Fruit fly (Drosophila melanogaster): Measurements from ENCODE around the gene CG31524.

Gene CG31524

dm6 chr3R:30529570-30529969, 15.4 kb upstream of the CG31524 start:
- no peak for TF ChIP-seq CTCF (optimal IDR thresholded peaks at IDR 0.05)
- TF ChIP-seq CG8478 (optimal IDR thresholded peaks at IDR 0.05) = no peak

- TF ChIP-seq CTCF (optimal IDR thresholded peaks at IDR 0.05) = no peak
- no peak for TF ChIP-seq CG8478 (optimal IDR thresholded peaks at IDR 0.05)
Measured at dm6 chr3R:30528692-30529305, 14.6 kb upstream of the CG31524 start.

dm6 chr3R:30526799-30527465, 12.8 kb upstream of the CG31524 start, which contains the start of gene jdp:
TSS of gene jdp (minus strand) at chr3R:30527037.
- TF ChIP-seq CG8478 (optimal IDR thresholded peaks at IDR 0.05) (no peak), CTCF (optimal IDR thresholded peaks at IDR 0.05) (no peak)

DNA sequence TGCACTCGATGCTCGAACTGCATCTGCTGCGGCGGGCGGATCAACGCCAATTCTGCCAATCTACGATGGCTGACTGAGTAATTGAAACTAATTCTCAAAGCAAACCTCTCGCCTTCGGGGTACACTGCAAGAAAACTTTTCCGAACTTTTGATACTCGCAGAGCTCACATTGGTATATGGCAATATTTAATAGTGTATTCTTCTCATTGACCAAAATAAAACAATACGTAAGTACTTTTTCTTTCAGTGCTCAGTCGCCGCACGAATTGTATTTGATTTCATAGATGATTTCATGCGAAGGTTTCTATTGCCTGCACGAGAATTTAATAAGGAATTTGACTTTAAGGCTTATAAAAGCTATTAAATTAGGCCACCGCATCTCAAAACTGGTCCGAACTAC, 11.5 kb upstream of the CG31524 start:
- TF ChIP-seq CG8478 (optimal IDR thresholded peaks at IDR 0.05) = no peak
- no peak for TF ChIP-seq CTCF (optimal IDR thresholded peaks at IDR 0.05)

dm6 chr3R:30518274-30518873, 4.2 kb upstream of the CG31524 start:
- no peak for TF ChIP-seq CG8478 (optimal IDR thresholded peaks at IDR 0.05)
- no peak for TF ChIP-seq CTCF (optimal IDR thresholded peaks at IDR 0.05)

DNA sequence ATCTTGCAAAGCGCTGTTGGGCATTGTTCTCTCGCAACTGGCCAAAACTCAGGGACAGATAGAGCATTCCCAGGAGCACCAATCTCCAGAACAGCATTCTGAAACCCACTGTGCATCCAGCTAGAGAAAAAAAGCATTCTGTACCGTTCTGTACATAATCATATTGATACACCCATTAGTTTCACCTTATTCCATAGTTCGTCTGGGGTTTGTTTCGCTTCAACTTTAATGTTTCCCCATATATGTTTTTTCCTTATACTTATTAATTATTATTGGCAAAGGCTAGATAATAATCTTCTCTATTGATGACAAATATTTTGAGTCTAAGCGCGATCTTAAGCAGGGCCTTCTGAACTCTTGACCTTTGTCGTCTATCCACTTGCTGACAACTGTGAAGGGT, 2.0 kb downstream of the CG31524 start, which contains the start of gene PH4alphaNE2:
Gene PH4alphaNE2, minus strand, starts transcription at position 101 of the 400 bp plus-strand sequence.
- TF ChIP-seq CG8478 (optimal IDR thresholded peaks at IDR 0.05) = no peak
- TF ChIP-seq CTCF (optimal IDR thresholded peaks at IDR 0.05) = no peak

- TF ChIP-seq CTCF (optimal IDR thresholded peaks at IDR 0.05) (no peak), CG8478 (optimal IDR thresholded peaks at IDR 0.05) (no peak)
Measured at dm6 chr3R:30507723-30508122, 6.4 kb downstream of the CG31524 start, which contains the start of gene CG34041. TSS of gene CG34041 (plus strand) at chr3R:30508023.

dm6 chr3R:30505561-30506037, 8.6 kb downstream of the CG31524 start, which contains the start of the genes PH4alphaSG1 and CG15539:
TSS of gene PH4alphaSG1 (minus strand) at chr3R:30505661.
TSS of gene CG15539 (plus strand) at chr3R:30505987.
- no peak for TF ChIP-seq CG8478 (optimal IDR thresholded peaks at IDR 0.05)
- no peak for TF ChIP-seq CTCF (optimal IDR thresholded peaks at IDR 0.05)

dm6 chr3R:30503406-30503805, 10.7 kb downstream of the CG31524 start, which contains the start of gene CG31371:
TSS of gene CG31371 (minus strand) at chr3R:30503506.
- no peak for TF ChIP-seq CTCF (optimal IDR thresholded peaks at IDR 0.05)
- no peak for TF ChIP-seq CG8478 (optimal IDR thresholded peaks at IDR 0.05)

DNA sequence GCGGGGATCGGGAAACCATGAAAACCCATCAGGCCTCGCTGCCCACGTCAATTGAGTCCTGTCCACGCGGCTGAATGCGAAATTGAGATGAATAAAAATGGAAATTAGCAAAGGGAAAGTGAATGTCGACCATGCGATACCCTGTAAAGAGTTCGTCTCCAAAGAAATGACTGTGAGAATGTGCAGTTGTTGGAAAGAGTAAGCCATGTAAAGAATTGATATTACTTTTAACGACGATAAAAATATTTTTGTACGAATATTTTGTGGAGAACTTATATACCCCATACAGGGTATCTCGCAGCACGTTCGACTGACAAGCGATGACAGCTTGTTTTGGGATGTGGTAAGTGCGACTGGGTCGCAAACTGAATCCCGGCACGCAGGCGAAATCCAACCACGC, 13.0 kb downstream of the CG31524 start:
- TF ChIP-seq CTCF (optimal IDR thresholded peaks at IDR 0.05) = no peak
- no peak for TF ChIP-seq CG8478 (optimal IDR thresholded peaks at IDR 0.05)

DNA sequence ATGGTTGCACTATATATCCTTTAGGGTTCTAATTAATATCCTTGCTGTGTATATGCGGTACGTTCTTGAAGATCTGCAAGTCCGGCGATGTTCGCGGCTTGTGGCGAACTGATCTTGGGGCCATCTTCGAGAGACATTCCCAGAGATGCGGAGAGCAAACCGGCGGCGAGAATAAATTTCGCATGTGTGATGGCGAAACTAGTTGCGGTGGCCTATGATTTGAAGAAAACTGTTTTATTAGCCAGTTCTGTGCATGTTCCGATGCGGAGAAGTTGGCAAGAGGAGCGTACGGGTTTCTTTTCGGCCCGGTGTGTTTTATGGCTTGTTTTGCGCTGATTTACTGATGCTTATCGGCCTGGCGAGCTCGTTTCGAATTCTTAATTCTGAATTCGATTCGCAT, 13.9 kb downstream of the CG31524 start, which contains the start of gene PH4alphaNE1:
Gene PH4alphaNE1, minus strand, starts transcription at position 101 of the 400 bp plus-strand sequence.
- TF ChIP-seq CG8478 (optimal IDR thresholded peaks at IDR 0.05) (no peak), CTCF (optimal IDR thresholded peaks at IDR 0.05) (no peak)

dm6 chr3R:30496103-30496858, 17.9 kb downstream of the CG31524 start, which contains the start of gene PH4alphaMP:
TSS of gene PH4alphaMP (minus strand) at chr3R:30496153.
- TF ChIP-seq CG8478 (optimal IDR thresholded peaks at IDR 0.05) = no peak
- TF ChIP-seq CTCF (optimal IDR thresholded peaks at IDR 0.05) = no peak

- TF ChIP-seq CTCF (optimal IDR thresholded peaks at IDR 0.05) = no peak
- TF ChIP-seq CG8478 (optimal IDR thresholded peaks at IDR 0.05) = no peak
Measured at dm6 chr3R:30489797-30490196, 24.4 kb downstream of the CG31524 start, which contains the start of gene PH4alphaSG2. TSS of gene PH4alphaSG2 (plus strand) at chr3R:30490074.

dm6 chr3R:30488663-30489062, 25.5 kb downstream of the CG31524 start, which contains the start of gene Jon99Fi:
TSS of gene Jon99Fi (plus strand) at chr3R:30488963.
- TF ChIP-seq CG8478 (optimal IDR thresholded peaks at IDR 0.05) (no peak), CTCF (optimal IDR thresholded peaks at IDR 0.05) (no peak)
